Worm (Caenorhabditis elegans) whole organism, young adult: ENCODE data around the gene C48B4.3.

Source experiments
- B0336.3 ChIP-seq: fragments of 200-800 bp; sonication (Bioruptor generic); IDR thresholded peaks from 2 replicates; pipeline ENCODE4 v1.3.6; 2022; ENCODE audit warnings: missing genetic modification characterization, missing compliant biosample characterization
- C06A6.2 ChIP-seq: fragments of 200-800 bp; sonication (Bioruptor generic); conservative IDR thresholded peaks from 2 replicates; pipeline ENCODE4 v1.3.6; 2022; ENCODE audit warnings: missing genetic modification characterization, missing compliant biosample characterization
- F23B12.7 ChIP-seq: sonication (generic microtip); optimal IDR thresholded peaks from 2 replicates; lab custom pipeline; 2017; ENCODE audit warnings: missing genetic modification characterization, mild to moderate bottlenecking, missing compliant biosample characterization, antibody characterized with exemption, moderate library complexity; ENCODE audit not compliant: insufficient read depth
- F39B2.1 ChIP-seq: fragments of 200-800 bp; sonication (Bioruptor generic); IDR thresholded peaks from 2 replicates; pipeline ENCODE4 v1.3.6; 2022; ENCODE audit warnings: missing genetic modification reagents, missing genetic modification characterization, missing compliant biosample characterization
- F55B11.4 ChIP-seq: sonication (generic microtip); optimal IDR thresholded peaks from 2 replicates; lab custom pipeline; 2016; ENCODE audit warnings: missing compliant biosample characterization, missing genetic modification characterization, borderline replicate concordance; ENCODE audit not compliant: insufficient read depth
- F57C9.4 ChIP-seq: sonication (generic microtip); optimal IDR thresholded peaks from 2 replicates; lab custom pipeline; 2017; ENCODE audit warnings: mild to moderate bottlenecking, missing genetic modification characterization, missing compliant biosample characterization
- Y53F4B.3 ChIP-seq: fragments of 200-800 bp; sonication (Bioruptor generic); IDR thresholded peaks from 2 replicates; pipeline ENCODE4 v1.3.6; 2022; ENCODE audit warnings: missing genetic modification reagents, missing genetic modification characterization, missing compliant biosample characterization
- Y79H2A.3 ChIP-seq: fragments of 200-800 bp; sonication (Bioruptor generic); conservative IDR thresholded peaks from 2 replicates; pipeline ENCODE4 v1.3.6; 2022; ENCODE audit warnings: missing genetic modification reagents, missing genetic modification characterization, missing compliant biosample characterization
- ama-1 ChIP-seq, 3 experiments: fragments of 150-350 bp in 1 of 3; sonication (generic microtip) in 2 of 3; optimal IDR thresholded peaks; 2 replicates each; lab custom pipeline; 2014 to 2018; ENCODE audit warnings: missing biosample characterization in 2 of 3, missing genetic modification characterization in 2 of 3, missing genetic modification reagents in 2 of 3
- aptf-2 ChIP-seq: fragments of 200-800 bp; sonication (Bioruptor generic); conservative IDR thresholded peaks from 2 replicates; pipeline ENCODE4 v1.3.6; 2022; ENCODE audit warnings: missing genetic modification reagents, missing genetic modification characterization, missing compliant biosample characterization
- athp-1 ChIP-seq: sonication (generic microtip); optimal IDR thresholded peaks from 2 replicates; lab custom pipeline; 2017; ENCODE audit warnings: mild to moderate bottlenecking, missing genetic modification characterization, missing compliant biosample characterization
- attf-5 ChIP-seq: fragments of 200-800 bp; sonication (Bioruptor generic); optimal IDR thresholded peaks from 2 replicates; lab custom pipeline; 2018; ENCODE audit warnings: mild to moderate bottlenecking, missing genetic modification characterization, missing compliant biosample characterization
- bed-1 ChIP-seq: fragments of 200-800 bp; sonication (Bioruptor generic); IDR thresholded peaks from 2 replicates; pipeline ENCODE4 v1.3.6; 2022; ENCODE audit warnings: missing genetic modification reagents, missing genetic modification characterization, missing compliant biosample characterization
- cebp-2 ChIP-seq: fragments of 200-800 bp; sonication (Bioruptor generic); IDR thresholded peaks from 2 replicates; pipeline ENCODE4 v1.3.6; 2022; ENCODE audit warnings: missing genetic modification characterization, missing compliant biosample characterization
- chd-7 ChIP-seq: sonication (generic microtip); optimal IDR thresholded peaks from 2 replicates; lab custom pipeline; 2016; ENCODE audit warnings: mild to moderate bottlenecking, missing genetic modification characterization, moderate library complexity, missing compliant biosample characterization
- dox-1 ChIP-seq: fragments of 200-800 bp; sonication (Bioruptor generic); IDR thresholded peaks from 2 replicates; pipeline ENCODE4 v1.3.6; 2022; ENCODE audit warnings: missing genetic modification reagents, missing genetic modification characterization, missing compliant biosample characterization
- dpl-1 ChIP-seq: fragments of 150-350 bp; optimal IDR thresholded peaks from 2 replicates; lab custom pipeline; 2014; ENCODE audit warnings: missing biosample characterization, missing genetic modification reagents, missing genetic modification characterization
- egl-18 ChIP-seq: fragments of 200-800 bp; sonication (Bioruptor generic); IDR thresholded peaks from 2 replicates; pipeline ENCODE4 v1.3.6; 2022; ENCODE audit warnings: missing genetic modification reagents, missing genetic modification characterization, missing compliant biosample characterization
- egl-44 ChIP-seq: fragments of 200-800 bp; sonication (Bioruptor generic); IDR thresholded peaks from 2 replicates; pipeline ENCODE4 v1.3.6; 2022; ENCODE audit warnings: missing genetic modification reagents, missing genetic modification characterization, missing compliant biosample characterization
- ets-4 ChIP-seq: fragments of 200-800 bp; sonication (Bioruptor generic); optimal IDR thresholded peaks from 2 replicates; lab custom pipeline; 2018; ENCODE audit warnings: mild to moderate bottlenecking, missing genetic modification characterization, missing compliant biosample characterization
- fkh-3 ChIP-seq: sonication (generic microtip); optimal IDR thresholded peaks from 2 replicates; lab custom pipeline; 2016; ENCODE audit warnings: mild to moderate bottlenecking, missing genetic modification characterization, missing compliant biosample characterization
- hmg-1.2 ChIP-seq: fragments of 200-800 bp; sonication (Bioruptor generic); IDR thresholded peaks from 2 replicates; pipeline ENCODE4 v1.3.6; 2022; ENCODE audit warnings: missing genetic modification reagents, missing genetic modification characterization, missing compliant biosample characterization
- let-526 ChIP-seq: fragments of 200-800 bp; sonication (Bioruptor generic); IDR thresholded peaks from 2 replicates; pipeline ENCODE4 v1.3.6; 2022; ENCODE audit warnings: missing genetic modification reagents, missing genetic modification characterization, missing compliant biosample characterization
- lin-26 ChIP-seq: fragments of 200-800 bp; sonication (Bioruptor generic); IDR thresholded peaks from 2 replicates; pipeline ENCODE4 v1.3.6; 2022; ENCODE audit warnings: missing genetic modification reagents, missing genetic modification characterization, missing compliant biosample characterization
- lin-35 ChIP-seq, 3 experiments: fragments of 150-350 bp in 2 of 3; sonication (generic microtip) in 1 of 3; optimal IDR thresholded peaks; 2 replicates each; lab custom pipeline; 2014 to 2018; ENCODE audit warnings: missing biosample characterization in 3 of 3, missing genetic modification characterization in 3 of 3, missing genetic modification reagents in 3 of 3
- lin-40 ChIP-seq: sonication (generic microtip); optimal IDR thresholded peaks from 2 replicates; lab custom pipeline; 2016; ENCODE audit warnings: missing genetic modification characterization, mild to moderate bottlenecking, missing compliant biosample characterization, missing genotype, missing genetic modification reagents
- mel-28 ChIP-seq: sonication (generic microtip); optimal IDR thresholded peaks from 2 replicates; lab custom pipeline; 2016; ENCODE audit warnings: borderline replicate concordance, mild to moderate bottlenecking, missing genetic modification characterization, missing compliant biosample characterization
- mxl-1 ChIP-seq: sonication (generic microtip); optimal IDR thresholded peaks from 2 replicates; lab custom pipeline; 2016; ENCODE audit warnings: missing genetic modification characterization, missing compliant biosample characterization
- nhr-27 ChIP-seq: fragments of 200-800 bp; sonication (Bioruptor generic); optimal IDR thresholded peaks from 2 replicates; lab custom pipeline; 2018; ENCODE audit warnings: mild to moderate bottlenecking, missing genetic modification characterization, moderate library complexity, missing compliant biosample characterization
- nhr-80 ChIP-seq: sonication (generic microtip); optimal IDR thresholded peaks from 2 replicates; lab custom pipeline; 2016; ENCODE audit warnings: missing genetic modification characterization, missing compliant biosample characterization
- pbrm-1 ChIP-seq: fragments of 200-800 bp; sonication (Bioruptor generic); IDR thresholded peaks from 2 replicates; pipeline ENCODE4 v1.3.6; 2022; ENCODE audit warnings: missing genetic modification reagents, missing genetic modification characterization, missing compliant biosample characterization
- pha-4 ChIP-seq: fragments of 150-350 bp; sonication (generic microtip); optimal IDR thresholded peaks from 2 replicates; lab custom pipeline; 2014; ENCODE audit warnings: missing biosample characterization, missing genetic modification reagents, missing genetic modification characterization
- rcor-1 ChIP-seq: fragments of 200-800 bp; sonication (Bioruptor generic); IDR thresholded peaks from 2 replicates; pipeline ENCODE4 v1.3.6; 2022; ENCODE audit warnings: missing genetic modification reagents, missing genetic modification characterization, missing compliant biosample characterization
- repo-1 ChIP-seq: sonication (generic microtip); optimal IDR thresholded peaks from 2 replicates; lab custom pipeline; 2017; ENCODE audit warnings: mild to moderate bottlenecking, missing genetic modification characterization, missing compliant biosample characterization
- sdz-38 ChIP-seq: sonication (generic microtip); optimal IDR thresholded peaks from 2 replicates; lab custom pipeline; 2016; ENCODE audit warnings: missing genotype, missing genetic modification characterization, missing compliant biosample characterization
- snpc-3.4 ChIP-seq: sonication (generic microtip); optimal IDR thresholded peaks from 2 replicates; lab custom pipeline; 2017; ENCODE audit warnings: missing genetic modification characterization, mild to moderate bottlenecking, missing compliant biosample characterization, antibody characterized with exemption, moderate library complexity, missing genotype, missing genetic modification reagents
- somi-1 ChIP-seq: fragments of 200-800 bp; sonication (Bioruptor generic); optimal IDR thresholded peaks from 2 replicates; lab custom pipeline; 2018; ENCODE audit warnings: mild to moderate bottlenecking, missing genetic modification characterization, missing compliant biosample characterization
- sptf-2 ChIP-seq: fragments of 200-800 bp; sonication (Bioruptor generic); optimal IDR thresholded peaks from 2 replicates; lab custom pipeline; 2018; ENCODE audit warnings: mild to moderate bottlenecking, missing genetic modification characterization, missing compliant biosample characterization
- tbx-9 ChIP-seq: sonication (generic microtip); optimal IDR thresholded peaks from 2 replicates; lab custom pipeline; 2016; ENCODE audit warnings: borderline replicate concordance, missing genetic modification characterization, inconsistent platforms, missing compliant biosample characterization
- tlf-1 ChIP-seq: fragments of 200-800 bp; sonication (Bioruptor generic); optimal IDR thresholded peaks from 2 replicates; lab custom pipeline; 2018; ENCODE audit warnings: mild to moderate bottlenecking, missing genetic modification characterization, missing compliant biosample characterization
- unc-130 ChIP-seq: sonication (generic microtip); optimal IDR thresholded peaks from 2 replicates; lab custom pipeline; 2016; ENCODE audit warnings: missing genetic modification reagents, missing genetic modification characterization, missing compliant biosample characterization
- xnd-1 ChIP-seq: sonication (generic microtip); optimal IDR thresholded peaks from 2 replicates; lab custom pipeline; 2016; ENCODE audit warnings: missing genotype, missing genetic modification reagents, missing genetic modification characterization, missing compliant biosample characterization
- zfh-2 ChIP-seq: fragments of 200-800 bp; sonication (Bioruptor generic); conservative IDR thresholded peaks from 2 replicates; pipeline ENCODE4 v1.3.6; 2022; ENCODE audit warnings: missing genetic modification reagents, missing genetic modification characterization, missing compliant biosample characterization
- ztf-18 ChIP-seq: sonication (generic microtip); optimal IDR thresholded peaks from 2 replicates; lab custom pipeline; 2016; ENCODE audit warnings: missing genotype, mild to moderate bottlenecking, missing genetic modification characterization, missing compliant biosample characterization
- ztf-26 ChIP-seq: sonication (generic microtip); optimal IDR thresholded peaks from 2 replicates; lab custom pipeline; 2017; ENCODE audit warnings: missing genetic modification characterization, missing compliant biosample characterization
- ztf-28 ChIP-seq: fragments of 200-800 bp; sonication (Bioruptor generic); IDR thresholded peaks from 2 replicates; pipeline ENCODE4 v1.3.6; 2022; ENCODE audit warnings: missing genetic modification reagents, missing genetic modification characterization, missing compliant biosample characterization
- ztf-3 ChIP-seq: fragments of 200-800 bp; sonication (Bioruptor generic); optimal IDR thresholded peaks from 2 replicates; lab custom pipeline; 2018; ENCODE audit warnings: mild to moderate bottlenecking, missing genetic modification characterization, missing compliant biosample characterization
- ztf-6 ChIP-seq: fragments of 200-800 bp; sonication (Bioruptor generic); IDR thresholded peaks from 2 replicates; pipeline ENCODE4 v1.3.6; 2022; ENCODE audit warnings: missing genetic modification reagents, missing genetic modification characterization, missing compliant biosample characterization

The C48B4.3 gene

ce11 chrIII:9619079-9619761 is 37.0 kb upstream of the C48B4.3 start, which contains the start of gene hlh-11:
Gene hlh-11 (plus strand): TSS chrIII:9619711.
- TF ChIP-seq dpl-1 (no peak), ztf-28 (GFP tag; lab: Robert Waterston, UW) (no peak), lin-26 (GFP tag; lab: Robert Waterston, UW) (peak; percentile 15; the same call in 1 of the 2 replicates), F55B11.4 (tag; lab: Kevin White, UChicago) (no peak), snpc-3.4 (tag; lab: Kevin White, UChicago) (peak; percentile 13), ztf-18 (peak; percentile 68), lin-40 (tag; lab: Kevin White, UChicago) (peak; percentile 93), rcor-1 (peak; percentile 27; the same call in 1 of the 2 replicates), athp-1 (peak; percentile 63), unc-130 (GFP tag; lab: Kevin White, UChicago) (no peak), aptf-2 (GFP tag; lab: Robert Waterston, UW) (no peak), ama-1 (optimal IDR thresholded peaks at IDR 0.05; lab: Kevin White, UChicago) (no peak), ama-1 (GFP tag; optimal IDR thresholded peaks at IDR 0.05; lab: Kevin White, UChicago) (no peak), ztf-26 (tag; lab: Kevin White, UChicago) (peak; percentile 69), B0336.3 (GFP tag; lab: Robert Waterston, UW) (peak; percentile 91), cebp-2 (GFP tag; lab: Robert Waterston, UW) (no peak), chd-7 (tag; lab: Kevin White, UChicago) (peak; percentile 78), ztf-3 (peak; percentile 33), ets-4 (GFP tag; lab: Kevin White, UChicago) (peak; percentile 13), dox-1 (peak; percentile 75), xnd-1 (tag; lab: Kevin White, UChicago) (no peak), pbrm-1 (peak; percentile 64), fkh-3 (tag; lab: Kevin White, UChicago) (no peak), nhr-27 (no peak), bed-1 (GFP tag; lab: Robert Waterston, UW) (no peak), tbx-9 (tag; lab: Kevin White, UChicago) (no peak), zfh-2 (GFP tag; lab: Robert Waterston, UW) (peak; percentile 98), lin-35 (GFP tag; optimal IDR thresholded peaks at IDR 0.05; lab: Kevin White, UChicago) (peak in 1 of 3 experiments; percentile 74), tlf-1 (peak; percentile 54), mel-28 (tag; lab: Kevin White, UChicago) (peak; percentile 8), attf-5 (GFP tag; lab: Kevin White, UChicago) (peak; percentile 92), let-526 (GFP tag; lab: Robert Waterston, UW) (0 out of 2 replicates have a peak, but pooled peaks have one; percentile 16), sptf-2 (GFP tag; lab: Kevin White, UChicago) (no peak), egl-18 (GFP tag; lab: Robert Waterston, UW) (no peak), somi-1 (GFP tag; lab: Kevin White, UChicago) (peak; percentile 87), Y79H2A.3 (GFP tag; lab: Robert Waterston, UW) (no peak), nhr-80 (tag; lab: Kevin White, UChicago) (peak; percentile 95), pha-4 (tag; lab: Kevin White, UChicago) (no peak), ztf-6 (0 out of 2 replicates have a peak, but pooled peaks have one; percentile 4), egl-44 (peak; percentile 20; the same call in 1 of the 2 replicates), C06A6.2 (GFP tag; lab: Robert Waterston, UW) (peak; percentile 69), mxl-1 (tag; lab: Kevin White, UChicago) (peak; percentile 7), Y53F4B.3 (no peak), repo-1 (tag; lab: Kevin White, UChicago) (peak; percentile 55), F23B12.7 (tag; lab: Kevin White, UChicago) (peak; percentile 52), sdz-38 (tag; lab: Kevin White, UChicago) (no peak), F57C9.4 (no peak), hmg-1.2 (GFP tag; lab: Robert Waterston, UW) (peak; percentile 88), F39B2.1 (no peak)
